Worm (Caenorhabditis elegans) whole organism, midembryonic: ENCODE results near the gene cec-6.
A peak's percentile ranks its signal among the peaks of the same experiment; 100 is the strongest.

Experiments
- T22C8.4 ChIP-seq: fragments of 200-800 bp; sonication (Bioruptor generic); IDR thresholded peaks from 2 replicates; pipeline ENCODE4 v1.3.6; 2022; ENCODE audit warnings: missing genetic modification characterization, missing compliant biosample characterization
- cog-1 ChIP-seq: sonication (generic microtip); optimal IDR thresholded peaks from 2 replicates; lab custom pipeline; 2016; ENCODE audit warnings: missing genetic modification characterization, missing compliant biosample characterization
- flt-1 ChIP-seq: fragments of 200-800 bp; sonication (Bioruptor generic); IDR thresholded peaks from 2 replicates; pipeline ENCODE4 v1.3.6; 2022; ENCODE audit warnings: missing genetic modification characterization, missing compliant biosample characterization
- tab-1 ChIP-seq: fragments of 200-800 bp; sonication (Bioruptor generic); IDR thresholded peaks from 2 replicates; pipeline ENCODE4 v1.3.6; 2022; ENCODE audit warnings: missing genetic modification characterization, missing compliant biosample characterization
- ztf-23 ChIP-seq: fragments of 200-800 bp; sonication (Bioruptor generic); IDR thresholded peaks from 2 replicates; pipeline ENCODE4 v1.3.6; 2022; ENCODE audit warnings: missing genetic modification reagents, missing genetic modification characterization, missing compliant biosample characterization

- TF ChIP-seq cog-1 (tag; lab: Kevin White, UChicago) (peak; percentile 19), tab-1 (no peak), T22C8.4 (no peak), flt-1 (GFP tag; lab: Robert Waterston, UW) (no peak), ztf-23 (GFP tag; lab: Robert Waterston, UW) (no peak)
These were observed 36.9 kb upstream of the cec-6 start for ce11 chrIV:5507754-5508153.
